Worm (Caenorhabditis elegans) whole organism, L1 larva: Measurements from ENCODE around the gene clec-32.

Experiments
- C04F5.9 ChIP-seq: sonication (generic microtip); optimal IDR thresholded peaks from 2 replicates; lab custom pipeline; 2016; ENCODE audit warnings: missing genetic modification characterization, missing compliant biosample characterization
- C16A3.4 ChIP-seq: fragments of 150-350 bp; optimal IDR thresholded peaks from 2 replicates; lab custom pipeline; 2014; ENCODE audit warnings: missing biosample characterization, missing genetic modification characterization
- F16B12.6 ChIP-seq: fragments of 150-350 bp; optimal IDR thresholded peaks from 2 replicates; lab custom pipeline; 2014; ENCODE audit warnings: missing biosample characterization, missing genetic modification characterization
- Y116A8C.19 ChIP-seq: sonication (generic microtip); optimal IDR thresholded peaks from 2 replicates; lab custom pipeline; 2016; ENCODE audit warnings: missing compliant biosample characterization, missing genetic modification characterization, borderline replicate concordance
- aha-1 ChIP-seq: fragments of 150-350 bp; optimal IDR thresholded peaks from 2 replicates; lab custom pipeline; 2014; ENCODE audit warnings: missing biosample characterization, missing genetic modification characterization
- aly-2 ChIP-seq: fragments of 150-350 bp; optimal IDR thresholded peaks from 2 replicates; lab custom pipeline; 2014; ENCODE audit warnings: missing biosample characterization, missing genetic modification characterization
- blmp-1 ChIP-seq: fragments of 150-350 bp; optimal IDR thresholded peaks from 2 replicates; lab custom pipeline; 2014; ENCODE audit warnings: missing biosample characterization, missing genetic modification characterization
- dpl-1 ChIP-seq, 3 experiments: fragments of 150-350 bp in 2 of 3; sonication (generic microtip) in 1 of 3; optimal IDR thresholded peaks; 2 replicates each; lab custom pipeline; 2014 to 2017; ENCODE audit warnings: missing biosample characterization in 3 of 3, missing genetic modification characterization in 3 of 3, missing genetic modification reagents in 3 of 3
- dsc-1 ChIP-seq: sonication (generic microtip); optimal IDR thresholded peaks from 2 replicates; lab custom pipeline; 2016; ENCODE audit warnings: mild to moderate bottlenecking, missing genetic modification characterization, missing compliant biosample characterization
- efl-1 ChIP-seq, 4 experiments: fragments of 150-350 bp; optimal IDR thresholded peaks in 3 of 4; peaks in 1 of 4; 1 replicate in 1 of 4; 2 replicates in 3 of 4; lab custom pipeline; 2014; ENCODE audit warnings: missing biosample characterization in 2 of 4, missing genetic modification characterization in 2 of 4, missing genetic modification reagents in 2 of 4
- egl-13 ChIP-seq: sonication (generic microtip); optimal IDR thresholded peaks from 2 replicates; lab custom pipeline; 2016; ENCODE audit warnings: missing genotype, missing genetic modification reagents, missing genetic modification characterization, missing compliant biosample characterization
- ets-5 ChIP-seq: fragments of 200-800 bp; sonication (Bioruptor generic); IDR thresholded peaks from 2 replicates; pipeline ENCODE4 v1.3.6; 2022; ENCODE audit warnings: missing genetic modification characterization, missing compliant biosample characterization
- fkh-4 ChIP-seq: sonication (generic microtip); optimal IDR thresholded peaks from 2 replicates; lab custom pipeline; 2016; ENCODE audit warnings: missing compliant biosample characterization, missing genetic modification characterization, borderline replicate concordance
- fos-1 ChIP-seq: fragments of 150-350 bp; optimal IDR thresholded peaks from 2 replicates; lab custom pipeline; 2014; ENCODE audit warnings: missing biosample characterization, missing genetic modification characterization
- grh-1 ChIP-seq: fragments of 200-800 bp; sonication (Bioruptor generic); IDR thresholded peaks from 2 replicates; pipeline ENCODE4 v1.3.6; 2022; ENCODE audit warnings: missing genetic modification reagents, missing genetic modification characterization, missing compliant biosample characterization
- hpl-2 ChIP-seq: fragments of 150-350 bp; optimal IDR thresholded peaks from 2 replicates; lab custom pipeline; 2014; ENCODE audit warnings: missing biosample characterization, missing genetic modification reagents, missing genetic modification characterization
- irx-1 ChIP-seq: sonication (generic microtip); optimal IDR thresholded peaks from 2 replicates; lab custom pipeline; 2016; ENCODE audit warnings: missing genetic modification characterization, missing compliant biosample characterization
- isw-1 ChIP-seq: fragments of 200-800 bp; sonication (Bioruptor generic); IDR thresholded peaks from 2 replicates; pipeline ENCODE4 v1.3.6; 2022; ENCODE audit warnings: missing genetic modification characterization, missing compliant biosample characterization
- lin-15B ChIP-seq: fragments of 150-350 bp; sonication (generic microtip); optimal IDR thresholded peaks from 3 replicates; lab custom pipeline; 2014; ENCODE audit warnings: missing biosample characterization, missing genetic modification characterization
- lin-39 ChIP-seq: fragments of 150-350 bp; optimal IDR thresholded peaks from 2 replicates; lab custom pipeline; 2014; ENCODE audit warnings: missing biosample characterization, missing genetic modification reagents, missing genetic modification characterization
- mab-9 ChIP-seq: fragments of 200-800 bp; sonication (Bioruptor generic); IDR thresholded peaks from 2 replicates; pipeline ENCODE4 v1.3.6; 2022; ENCODE audit warnings: missing genetic modification reagents, missing genetic modification characterization, missing compliant biosample characterization
- mdl-1 ChIP-seq, 2 experiments: fragments of 150-350 bp; optimal IDR thresholded peaks; 2 replicates each; lab custom pipeline; 2014 to 2017; ENCODE audit warnings: missing biosample characterization in 2 of 2, missing genetic modification characterization in 2 of 2, inconsistent platforms in 1 of 2
- mep-1 ChIP-seq: fragments of 150-350 bp; optimal IDR thresholded peaks from 2 replicates; lab custom pipeline; 2014; ENCODE audit warnings: missing biosample characterization, missing genetic modification characterization
- nhr-11 ChIP-seq: fragments of 150-350 bp; optimal IDR thresholded peaks from 2 replicates; lab custom pipeline; 2014; ENCODE audit warnings: missing biosample characterization, missing genetic modification characterization
- nhr-19 ChIP-seq: fragments of 200-800 bp; sonication (Bioruptor generic); conservative IDR thresholded peaks from 2 replicates; pipeline ENCODE4 v1.3.6; 2022; ENCODE audit warnings: missing genetic modification characterization, missing compliant biosample characterization
- nhr-85 ChIP-seq: sonication (generic microtip); peaks from one replicate; lab custom pipeline; 2016; ENCODE audit warnings: missing genetic modification characterization, inconsistent platforms, missing compliant biosample characterization
- pag-3 ChIP-seq: sonication (generic microtip); optimal IDR thresholded peaks from 2 replicates; lab custom pipeline; 2017; ENCODE audit warnings: missing genetic modification characterization, mild to moderate bottlenecking, missing compliant biosample characterization, antibody characterized with exemption, borderline replicate concordance; ENCODE audit not compliant: insufficient read depth
- pqm-1 ChIP-seq: sonication (generic microtip); optimal IDR thresholded peaks from 3 replicates; lab custom pipeline; 2017; ENCODE audit warnings: missing biosample characterization, missing genetic modification characterization
- snpc-4 ChIP-seq: fragments of 150-350 bp; optimal IDR thresholded peaks from 2 replicates; lab custom pipeline; 2014; ENCODE audit warnings: missing biosample characterization, missing genetic modification characterization
- snu-23 ChIP-seq: sonication (generic microtip); optimal IDR thresholded peaks from 2 replicates; lab custom pipeline; 2016; ENCODE audit warnings: missing genetic modification characterization, missing compliant biosample characterization
- sox-4 ChIP-seq: sonication (generic microtip); optimal IDR thresholded peaks from 2 replicates; lab custom pipeline; 2016; ENCODE audit warnings: missing genetic modification characterization, missing compliant biosample characterization
- sup-37 ChIP-seq: fragments of 200-800 bp; sonication (Bioruptor generic); optimal IDR thresholded peaks from 2 replicates; lab custom pipeline; 2018; ENCODE audit warnings: mild to moderate bottlenecking, missing genetic modification characterization, missing compliant biosample characterization
- tbx-2 ChIP-seq: sonication (generic microtip); optimal IDR thresholded peaks from 2 replicates; lab custom pipeline; 2016; ENCODE audit warnings: missing genetic modification characterization, missing compliant biosample characterization
- unc-130 ChIP-seq: fragments of 150-350 bp; optimal IDR thresholded peaks from 2 replicates; lab custom pipeline; 2017; ENCODE audit warnings: missing biosample characterization, missing genetic modification characterization, inconsistent platforms
- unc-62 ChIP-seq: fragments of 150-350 bp; optimal IDR thresholded peaks from 2 replicates; lab custom pipeline; 2014; ENCODE audit warnings: missing biosample characterization, missing genetic modification reagents, missing genetic modification characterization
- unc-98 ChIP-seq: fragments of 200-800 bp; sonication (Bioruptor generic); IDR thresholded peaks from 2 replicates; pipeline ENCODE4 v1.3.6; 2022; ENCODE audit warnings: missing genetic modification characterization, missing compliant biosample characterization
- zip-4 ChIP-seq: fragments of 200-800 bp; sonication (Bioruptor generic); optimal IDR thresholded peaks from 2 replicates; lab custom pipeline; 2018; ENCODE audit warnings: mild to moderate bottlenecking, missing genetic modification characterization, moderate library complexity, missing compliant biosample characterization
- ztf-11 ChIP-seq, 2 experiments: sonication (generic microtip); optimal IDR thresholded peaks; 2 replicates each; lab custom pipeline; 2016 to 2017; ENCODE audit warnings: missing genetic modification characterization in 2 of 2, missing biosample characterization in 1 of 2, missing compliant biosample characterization in 1 of 2

The clec-32 gene

ce11 chrV:16880679-16881078, 19.1 kb upstream of the clec-32 start, which contains the start of gene F09C6.14:
Gene F09C6.14, plus strand, starts transcription at chrV:16880979.
- TF ChIP-seq lin-15B (tag; lab: Kevin White, UChicago) (no peak), Y116A8C.19 (tag; lab: Kevin White, UChicago) (no peak), snpc-4 (tag; lab: Kevin White, UChicago) (no peak), tbx-2 (no peak), egl-13 (tag; lab: Kevin White, UChicago) (no peak), mep-1 (tag; lab: Kevin White, UChicago) (no peak), nhr-11 (tag; lab: Kevin White, UChicago) (no peak), dsc-1 (tag; lab: Kevin White, UChicago) (no peak), aha-1 (tag; lab: Kevin White, UChicago) (no peak), unc-62 (GFP tag; lab: Kevin White, UChicago) (no peak), lin-39 (tag; lab: Kevin White, UChicago) (no peak), blmp-1 (no peak), isw-1 (GFP tag; lab: Robert Waterston, UW) (no peak), hpl-2 (GFP tag; lab: Kevin White, UChicago) (no peak), irx-1 (no peak), grh-1 (GFP tag; lab: Robert Waterston, UW) (no peak), fos-1 (tag; lab: Kevin White, UChicago) (no peak)
- TF ChIP-seq, all 84 proteins: peak for 0

ce11 chrV:16880054-16880453, 18.4 kb upstream of the clec-32 start, which contains the start of gene F09C6.3:
Gene F09C6.3, minus strand, starts transcription at chrV:16880154.
- TF ChIP-seq zip-4 (no peak), snu-23 (GFP tag; lab: Kevin White, UChicago) (no peak), sup-37 (GFP tag; lab: Kevin White, UChicago) (no peak), nhr-11 (tag; lab: Kevin White, UChicago) (no peak), C04F5.9 (tag; lab: Kevin White, UChicago) (no peak), pqm-1 (tag; lab: Kevin White, UChicago) (no peak), unc-130 (tag; lab: Kevin White, UChicago) (no peak), aly-2 (tag; lab: Kevin White, UChicago) (no peak), mdl-1 (tag; optimal IDR thresholded peaks at IDR 0.05; lab: Kevin White, UChicago) (no peak), F16B12.6 (no peak), mab-9 (no peak), sox-4 (tag; lab: Kevin White, UChicago) (no peak)

- TF ChIP-seq pag-3 (tag; lab: Kevin White, UChicago), result no peak
- no peak for TF ChIP-seq zip-4
- no peak for TF ChIP-seq ztf-11 (tag; optimal IDR thresholded peaks at IDR 0.05; lab: Kevin White, UChicago)
- no peak for TF ChIP-seq efl-1 (optimal IDR thresholded peaks at IDR 0.05; lab: Kevin White, UChicago)
- no peak for TF ChIP-seq efl-1 (GFP tag; optimal IDR thresholded peaks at IDR 0.05 in 1 of 2; lab: Kevin White, UChicago)
- no peak for TF ChIP-seq mdl-1 (tag; optimal IDR thresholded peaks at IDR 0.05; lab: Kevin White, UChicago)
- no peak for TF ChIP-seq irx-1
- no peak for TF ChIP-seq dpl-1 (GFP tag; optimal IDR thresholded peaks at IDR 0.05; lab: Kevin White, UChicago)
- no peak for TF ChIP-seq aha-1 (tag; lab: Kevin White, UChicago)
- TF ChIP-seq blmp-1, result no peak
- no peak for TF ChIP-seq unc-98
- TF ChIP-seq aly-2 (tag; lab: Kevin White, UChicago), result no peak
- TF ChIP-seq ets-5 (GFP tag; lab: Robert Waterston, UW), result no peak
- no peak for TF ChIP-seq tbx-2
- no peak for TF ChIP-seq fkh-4
- TF ChIP-seq nhr-19 (GFP tag; lab: Robert Waterston, UW), result no peak
- TF ChIP-seq nhr-85 (tag; lab: Kevin White, UChicago), result no peak
- no peak for TF ChIP-seq C16A3.4
- TF ChIP-seq, all 84 proteins: peak for 0
Observed at ce11 chrV:16879532-16879931, 17.9 kb upstream of the clec-32 start.
